Worm (Caenorhabditis elegans): ENCODE measurements around the gene cct-5.
A peak's percentile ranks its signal among the peaks of the same experiment; 100 is the strongest.

cct-5 gene

DNA sequence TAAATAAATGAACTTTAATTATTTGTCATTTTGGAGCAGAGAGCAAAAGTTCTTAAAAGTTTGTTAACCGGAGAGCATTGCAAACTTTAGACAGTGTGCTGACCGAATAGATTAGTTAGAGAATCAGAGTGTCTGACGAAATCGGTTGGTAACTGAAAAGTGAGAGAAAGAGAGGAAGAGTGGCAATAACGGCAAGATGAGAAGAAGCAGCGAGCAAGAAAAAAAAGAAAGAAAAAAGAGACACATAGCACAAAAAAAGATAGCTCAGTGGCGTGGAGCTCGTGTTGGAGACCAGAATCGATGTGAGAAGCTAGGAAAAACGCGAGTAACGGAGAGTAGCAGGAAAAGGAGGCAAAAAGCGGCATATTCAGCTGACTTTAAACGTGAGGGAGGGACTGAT is 3.6 kb downstream of the cct-5 start (continued):
- TF ChIP-seq zag-1 (tag; optimal IDR thresholded peaks at IDR 0.05) (no peak), jun-1 (tag; optimal IDR thresholded peaks at IDR 0.05) (no peak), nhr-77 (tag; optimal IDR thresholded peaks at IDR 0.05) (no peak), pqm-1 (tag; optimal IDR thresholded peaks at IDR 0.05) (peak; percentile 8), ztf-11 (tag; optimal IDR thresholded peaks at IDR 0.05) (no peak), elt-2 (tag; optimal IDR thresholded peaks at IDR 0.05) (peak; percentile 53), nhr-28 (tag; optimal IDR thresholded peaks at IDR 0.05) (no peak), nhr-11 (tag; optimal IDR thresholded peaks at IDR 0.05) (peak; percentile 53), ceh-16 (tag; optimal IDR thresholded peaks at IDR 0.05) (no peak), egl-27 (tag; optimal IDR thresholded peaks at IDR 0.05) (no peak), fos-1 (tag; optimal IDR thresholded peaks at IDR 0.05) (no peak), fkh-2 (tag; optimal IDR thresholded peaks at IDR 0.05) (no peak), lsy-12 (tag; optimal IDR thresholded peaks at IDR 0.05) (no peak), ceh-82 (tag; optimal IDR thresholded peaks at IDR 0.05) (no peak)

ce11 chrIII:4502559-4503240 is 5.2 kb downstream of the cct-5 start:
- TF ChIP-seq unc-39 (tag; optimal IDR thresholded peaks at IDR 0.05) = no peak
- TF ChIP-seq elt-2 (tag; optimal IDR thresholded peaks at IDR 0.05) = peak; percentile 84
- TF ChIP-seq daf-12 (tag; optimal IDR thresholded peaks at IDR 0.05) = no peak
- TF ChIP-seq ceh-28 (tag; optimal IDR thresholded peaks at IDR 0.05) = no peak
- TF ChIP-seq nhr-76 (tag; optimal IDR thresholded peaks at IDR 0.05) = no peak
- peak; percentile 6 for TF ChIP-seq jun-1 (tag; optimal IDR thresholded peaks at IDR 0.05)
- TF ChIP-seq lin-39 (tag; optimal IDR thresholded peaks at IDR 0.05) = no peak
- no peak for TF ChIP-seq ztf-11 (tag; optimal IDR thresholded peaks at IDR 0.05)
- no peak for TF ChIP-seq nhr-77 (tag; optimal IDR thresholded peaks at IDR 0.05)
- TF ChIP-seq ztf-4 (tag; optimal IDR thresholded peaks at IDR 0.05) = peak; percentile 23
- TF ChIP-seq sea-2 (GFP tag; optimal IDR thresholded peaks at IDR 0.05) = no peak
- TF ChIP-seq pha-4 (tag; optimal IDR thresholded peaks at IDR 0.05) = no peak
- peak; percentile 55 for TF ChIP-seq nhr-25 (tag; optimal IDR thresholded peaks at IDR 0.05)
- no peak for TF ChIP-seq ama-1 (optimal IDR thresholded peaks at IDR 0.05)
- peak; percentile 28 for TF ChIP-seq fos-1 (tag; optimal IDR thresholded peaks at IDR 0.05)
- TF ChIP-seq aly-2 (tag; optimal IDR thresholded peaks at IDR 0.05) = no peak
- TF ChIP-seq nhr-43 (tag; optimal IDR thresholded peaks at IDR 0.05; ENCODE audit: poor library complexity, severe bottlenecking) = peak; percentile 41
- no peak for TF ChIP-seq hmg-11 (tag; optimal IDR thresholded peaks at IDR 0.05)
- TF ChIP-seq pqm-1 (tag; optimal IDR thresholded peaks at IDR 0.05) = peak; percentile 53
- no peak for TF ChIP-seq ceh-82 (tag; optimal IDR thresholded peaks at IDR 0.05)

DNA sequence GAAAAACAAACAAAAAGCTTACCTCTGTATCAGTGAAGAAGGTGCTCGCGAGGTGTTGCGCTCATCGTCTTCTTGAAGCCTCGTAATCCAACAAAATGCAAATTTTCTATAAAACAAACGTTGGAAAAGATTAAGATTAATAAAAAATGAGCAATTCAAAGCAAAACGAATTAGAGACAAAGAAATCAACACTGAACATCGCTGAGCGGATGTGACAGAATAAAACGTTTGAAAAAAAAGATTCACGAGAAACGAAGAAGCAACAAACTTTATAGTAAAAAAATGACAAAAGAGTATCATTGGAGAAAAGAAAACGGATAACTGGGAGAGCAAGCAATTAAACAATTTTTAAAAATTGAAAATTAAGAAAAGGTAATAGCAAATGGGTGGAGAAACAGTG is 9.0 kb downstream of the cct-5 start, which contains the start of the genes C07G2.5 and atf-7:
Gene C07G2.5 (minus strand): TSS at position 101 of the 400 bp plus-strand sequence.
Gene atf-7 (minus strand): TSS at position 108 of the 400 bp plus-strand sequence.
- TF ChIP-seq elt-1 (tag; optimal IDR thresholded peaks at IDR 0.05) (no peak), hmg-11 (tag; optimal IDR thresholded peaks at IDR 0.05) (no peak), unc-39 (tag; optimal IDR thresholded peaks at IDR 0.05) (no peak), nhr-67 (tag; optimal IDR thresholded peaks at IDR 0.05) (no peak), nhr-77 (tag; optimal IDR thresholded peaks at IDR 0.05) (no peak), egl-27 (tag; optimal IDR thresholded peaks at IDR 0.05) (no peak), nhr-76 (tag; optimal IDR thresholded peaks at IDR 0.05) (no peak), ztf-4 (tag; optimal IDR thresholded peaks at IDR 0.05) (no peak), ztf-11 (tag; optimal IDR thresholded peaks at IDR 0.05) (no peak), tbx-2 (tag; optimal IDR thresholded peaks at IDR 0.05) (no peak), nhr-11 (tag; optimal IDR thresholded peaks at IDR 0.05) (no peak), snpc-4 (tag; optimal IDR thresholded peaks at IDR 0.05) (no peak), nhr-237 (tag; optimal IDR thresholded peaks at IDR 0.05) (no peak), ceh-28 (tag; optimal IDR thresholded peaks at IDR 0.05) (no peak), lin-15B (tag; optimal IDR thresholded peaks at IDR 0.05) (no peak), lin-39 (tag; optimal IDR thresholded peaks at IDR 0.05) (no peak), mdl-1 (tag; optimal IDR thresholded peaks at IDR 0.05) (no peak), ceh-16 (tag; optimal IDR thresholded peaks at IDR 0.05) (no peak)

ce11 chrIII:4496085-4496484 is 11.8 kb downstream of the cct-5 start:
- TF ChIP-seq ceh-28 (tag; optimal IDR thresholded peaks at IDR 0.05) = no peak
- no peak for TF ChIP-seq daf-12 (tag; optimal IDR thresholded peaks at IDR 0.05)
- TF ChIP-seq lsy-12 (tag; optimal IDR thresholded peaks at IDR 0.05) = peak; percentile 15
- TF ChIP-seq mdl-1 (tag; optimal IDR thresholded peaks at IDR 0.05) = no peak
- peak; percentile 19 for TF ChIP-seq nhr-25 (tag; optimal IDR thresholded peaks at IDR 0.05)
- no peak for TF ChIP-seq fkh-2 (tag; optimal IDR thresholded peaks at IDR 0.05)
- TF ChIP-seq eor-1 (tag; optimal IDR thresholded peaks at IDR 0.05) = no peak
- no peak for TF ChIP-seq nhr-12 (tag; optimal IDR thresholded peaks at IDR 0.05)
- TF ChIP-seq egl-27 (tag; optimal IDR thresholded peaks at IDR 0.05) = no peak
- TF ChIP-seq nhr-23 (tag; optimal IDR thresholded peaks at IDR 0.05) = peak; percentile 58
- no peak for TF ChIP-seq fkh-10 (GFP tag; optimal IDR thresholded peaks at IDR 0.05)
- TF ChIP-seq pqm-1 (tag; optimal IDR thresholded peaks at IDR 0.05) = peak; percentile 81
- TF ChIP-seq zag-1 (tag; optimal IDR thresholded peaks at IDR 0.05) = no peak
- TF ChIP-seq ceh-16 (tag; optimal IDR thresholded peaks at IDR 0.05) = no peak
- TF ChIP-seq R02D3.7 (tag; optimal IDR thresholded peaks at IDR 0.05) = no peak
- TF ChIP-seq nfya-1 (tag; optimal IDR thresholded peaks at IDR 0.05; ENCODE audit: insufficient read depth) = no peak
- no peak for TF ChIP-seq lin-15B (tag; optimal IDR thresholded peaks at IDR 0.05)
- peak; percentile 91 for TF ChIP-seq elt-2 (tag; optimal IDR thresholded peaks at IDR 0.05)
- TF ChIP-seq sea-2 (GFP tag; optimal IDR thresholded peaks at IDR 0.05) = no peak
- TF ChIP-seq unc-62 (GFP tag; optimal IDR thresholded peaks at IDR 0.05) = no peak
- TF ChIP-seq ztf-11 (tag; optimal IDR thresholded peaks at IDR 0.05) = no peak
- TF ChIP-seq mml-1 (tag; optimal IDR thresholded peaks at IDR 0.05) = no peak
- TF ChIP-seq ama-1 (optimal IDR thresholded peaks at IDR 0.05) = no peak
- TF ChIP-seq tbx-2 (tag; optimal IDR thresholded peaks at IDR 0.05) = no peak
- TF ChIP-seq ceh-82 (tag; optimal IDR thresholded peaks at IDR 0.05) = no peak
- TF ChIP-seq nhr-77 (tag; optimal IDR thresholded peaks at IDR 0.05) = no peak
- TF ChIP-seq skn-1 (tag; optimal IDR thresholded peaks at IDR 0.05) = no peak
- peak; percentile 52 for TF ChIP-seq jun-1 (tag; optimal IDR thresholded peaks at IDR 0.05)

Measured in whole organism, L3 larva.